Fruit fly (Drosophila melanogaster) S2 (cell line): Measurements from ENCODE around the gene CG33493.

Source experiments
- CG8478 ChIP-seq: fragments of >200 bp; optimal IDR thresholded peaks from 2 replicates; lab custom pipeline; 2018
- CTCF ChIP-seq, 2 experiments: fragments of >200 bp; optimal IDR thresholded peaks; 2 replicates each; lab custom pipeline; 2018

dm6 chr3L:10716342-10716896 lies 23.5 kb upstream of the CG33493 start:
- TF ChIP-seq CTCF (optimal IDR thresholded peaks at IDR 0.05; lab: Kevin White, UChicago), result no peak
- no peak for TF ChIP-seq CG8478 (lab: Kevin White, UChicago)
